Worm (Caenorhabditis elegans) whole organism, L2 larva: Measurements from ENCODE around the gene C27A7.8.

Experiments
- Y55F3AM.14 ChIP-seq: fragments of 200-800 bp; sonication (Bioruptor generic); optimal IDR thresholded peaks from 2 replicates; lab custom pipeline; 2018; ENCODE audit warnings: mild to moderate bottlenecking, missing genetic modification characterization, missing compliant biosample characterization
- elt-1 ChIP-seq: fragments of 150-350 bp; optimal IDR thresholded peaks from 2 replicates; lab custom pipeline; 2014; ENCODE audit warnings: missing biosample characterization, missing genetic modification characterization
- lin-13 ChIP-seq: fragments of 150-350 bp; optimal IDR thresholded peaks from 2 replicates; lab custom pipeline; 2014; ENCODE audit warnings: missing biosample characterization, missing genetic modification reagents, missing genetic modification characterization
- mdl-1 ChIP-seq, 2 experiments: fragments of 150-350 bp in 1 of 2; sonication (generic microtip) in 1 of 2; optimal IDR thresholded peaks; 2 replicates each; lab custom pipeline; 2017; ENCODE audit warnings: missing biosample characterization in 2 of 2, missing genetic modification characterization in 2 of 2
- nhr-11 ChIP-seq: fragments of 150-350 bp; optimal IDR thresholded peaks from 2 replicates; lab custom pipeline; 2014; ENCODE audit warnings: missing biosample characterization, missing genetic modification characterization
- nhr-23 ChIP-seq: fragments of 150-350 bp; optimal IDR thresholded peaks from 2 replicates; lab custom pipeline; 2014; ENCODE audit warnings: missing biosample characterization, missing genetic modification reagents, missing genetic modification characterization
- nhr-25 ChIP-seq: fragments of 150-350 bp; sonication (generic microtip); optimal IDR thresholded peaks from 3 replicates; lab custom pipeline; 2014; ENCODE audit warnings: missing biosample characterization, missing genetic modification characterization
- nhr-6 ChIP-seq: fragments of 150-350 bp; optimal IDR thresholded peaks from 2 replicates; lab custom pipeline; 2014; ENCODE audit warnings: missing biosample characterization, missing genetic modification characterization
- skn-1 ChIP-seq: sonication (generic microtip); optimal IDR thresholded peaks from 2 replicates; lab custom pipeline; 2017; ENCODE audit warnings: missing biosample characterization, missing genetic modification characterization
- unc-62 ChIP-seq: fragments of 150-350 bp; optimal IDR thresholded peaks from 2 replicates; lab custom pipeline; 2014; ENCODE audit warnings: missing biosample characterization, missing genetic modification reagents, missing genetic modification characterization
- zag-1 ChIP-seq: fragments of 150-350 bp; optimal IDR thresholded peaks from 2 replicates; lab custom pipeline; 2014; ENCODE audit warnings: missing biosample characterization, missing genetic modification characterization

- no peak for TF ChIP-seq skn-1 (tag; lab: Kevin White, UChicago)
- no peak for TF ChIP-seq nhr-11
- no peak for TF ChIP-seq elt-1 (tag; lab: Kevin White, UChicago)
- no peak for TF ChIP-seq nhr-25
- TF ChIP-seq nhr-23 (tag; lab: Kevin White, UChicago) = no peak
- no peak for TF ChIP-seq unc-62
- no peak for TF ChIP-seq lin-13 (GFP tag; lab: Kevin White, UChicago)
- TF ChIP-seq Y55F3AM.14 = no peak
- no peak for TF ChIP-seq mdl-1 (tag; optimal IDR thresholded peaks at IDR 0.05; lab: Kevin White, UChicago)
- no peak for TF ChIP-seq nhr-6 (tag; lab: Kevin White, UChicago)
- TF ChIP-seq zag-1 = no peak
Observed at ce11 chrV:12181310-12181709, 28.4 kb downstream of the C27A7.8 start, which contains the start of gene elpc-3.
